Fruit fly (Drosophila melanogaster) whole organism: ENCODE data around the gene CG15515.

ENCODE experiments used
- CG8478 ChIP-seq: fragments of >200 bp; optimal IDR thresholded peaks from 2 replicates; lab custom pipeline; 2018; ENCODE audit warnings: inconsistent platforms
- Dll ChIP-seq: fragments of >200 bp; optimal IDR thresholded peaks from 2 replicates; lab custom pipeline; 2017
- EcR ChIP-seq, 2 experiments: fragments of >200 bp; optimal IDR thresholded peaks; 2 replicates each; lab custom pipeline; 2017; ENCODE audit warnings: missing biosample characterization in 2 of 2, missing genetic modification characterization in 2 of 2, missing genetic modification reagents in 2 of 2
- psq ChIP-seq: fragments of >200 bp; optimal IDR thresholded peaks from 2 replicates; lab custom pipeline; 2017
- usp ChIP-seq: fragments of >200 bp; optimal IDR thresholded peaks from 2 replicates; lab custom pipeline; 2017; ENCODE audit warnings: missing biosample characterization, missing genetic modification characterization, mixed read lengths

DNA sequence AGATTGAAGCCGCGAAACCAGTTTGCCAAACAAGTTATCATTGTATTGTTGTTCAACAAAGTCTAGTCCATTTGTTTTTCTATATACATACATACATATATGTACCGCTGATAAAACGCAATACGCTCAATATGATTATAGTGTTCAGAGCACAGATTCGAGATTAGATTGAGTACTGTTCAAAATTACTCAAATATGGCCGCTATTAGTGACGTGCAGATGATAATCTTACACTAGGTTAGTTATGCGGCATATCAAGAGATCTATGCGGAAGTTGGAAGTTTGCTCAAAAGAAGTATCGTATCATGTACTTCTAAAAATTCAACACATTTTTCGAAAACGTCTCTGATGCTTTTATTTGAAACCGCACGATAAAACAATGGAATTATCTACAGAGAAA lies 37.4 kb upstream of the CG15515 start:
- TF ChIP-seq Dll (lab: Kevin White, UChicago) (no peak), EcR (GFP tag; optimal IDR thresholded peaks at IDR 0.05; lab: Kevin White, UChicago) (no peak), CG8478 (lab: Kevin White, UChicago) (no peak), usp (GFP tag; lab: Kevin White, UChicago) (no peak), psq (lab: Kevin White, UChicago) (no peak)
